Fruit fly (Drosophila melanogaster) whole organism, embryonic: Measurements from ENCODE around the gene Cdk1.

Experiments
- Bgb ChIP-seq: fragments of 200-800 bp; sonication (Bioruptor generic); IDR thresholded peaks from 2 replicates; pipeline ENCODE4 v1.3.6; 2022; ENCODE audit warnings: missing biosample characterization, missing genetic modification characterization; ENCODE audit not compliant: partially characterized antibody
- BtbVII ChIP-seq: fragments of 200-800 bp; sonication (Bioruptor generic); optimal IDR thresholded peaks from 3 replicates; lab custom pipeline; 2017; ENCODE audit warnings: missing biosample characterization, mild to moderate bottlenecking, missing genetic modification characterization
- CG10654 ChIP-seq: fragments of 200-800 bp; sonication (Bioruptor generic); optimal IDR thresholded peaks from 2 replicates; lab custom pipeline; 2016; ENCODE audit warnings: missing biosample characterization, missing genetic modification characterization
- CG11247 ChIP-seq: fragments of 200-800 bp; sonication (Bioruptor generic); IDR thresholded peaks from 2 replicates; pipeline ENCODE4 v1.3.6; 2022; ENCODE audit warnings: missing biosample characterization, missing genetic modification characterization
- CG12104 ChIP-seq: fragments of 200-800 bp; sonication (Bioruptor generic); optimal IDR thresholded peaks from 3 replicates; lab custom pipeline; 2016; ENCODE audit warnings: missing biosample characterization, missing genetic modification characterization
- CG15479 ChIP-seq: fragments of 200-800 bp; sonication (Bioruptor generic); optimal IDR thresholded peaks from 3 replicates; lab custom pipeline; 2019; ENCODE audit warnings: missing biosample characterization, mild to moderate bottlenecking, missing genetic modification characterization, moderate library complexity
- CG17361 ChIP-seq: fragments of 200-800 bp; sonication (Bioruptor generic); IDR thresholded peaks from 3 replicates; pipeline ENCODE4 v1.3.6; 2022; ENCODE audit warnings: missing biosample characterization, missing genetic modification characterization
- CG17612 ChIP-seq: fragments of 200-800 bp; sonication (Bioruptor generic); IDR thresholded peaks from 2 replicates; pipeline ENCODE4 v1.3.6; 2022; ENCODE audit warnings: missing biosample characterization, missing genetic modification characterization
- CG18599 ChIP-seq: fragments of 200-800 bp; sonication (Bioruptor generic); optimal IDR thresholded peaks from 3 replicates; lab custom pipeline; 2017; ENCODE audit warnings: missing biosample characterization, missing genetic modification characterization, mild to moderate bottlenecking, moderate library complexity, missing genetic modification reagents
- CG18619 ChIP-seq: fragments of 200-800 bp; sonication (Bioruptor generic); optimal IDR thresholded peaks from 3 replicates; lab custom pipeline; 2017; ENCODE audit warnings: missing biosample characterization, mild to moderate bottlenecking, missing genetic modification characterization
- CG2116 ChIP-seq: fragments of 200-800 bp; sonication (Bioruptor generic); optimal IDR thresholded peaks from 3 replicates; lab custom pipeline; 2018; ENCODE audit warnings: missing biosample characterization, mild to moderate bottlenecking, missing genetic modification characterization
- CG2199 ChIP-seq: fragments of 200-800 bp; sonication (Bioruptor generic); IDR thresholded peaks from 3 replicates; pipeline ENCODE4 v1.3.6; 2022; ENCODE audit warnings: missing biosample characterization, missing genetic modification characterization
- CG2712 ChIP-seq: fragments of 200-800 bp; optimal IDR thresholded peaks from 3 replicates; lab custom pipeline; 2019; ENCODE audit warnings: missing biosample characterization, mild to moderate bottlenecking, missing genetic modification characterization, moderate library complexity
- CG30020 ChIP-seq: fragments of 200-800 bp; optimal IDR thresholded peaks from 2 replicates; lab custom pipeline; 2019; ENCODE audit warnings: missing biosample characterization, mild to moderate bottlenecking, missing genetic modification characterization, moderate library complexity
- CG4282 ChIP-seq: fragments of 200-800 bp; sonication (Bioruptor generic); optimal IDR thresholded peaks from 2 replicates; lab custom pipeline; 2016; ENCODE audit warnings: missing biosample characterization, missing genetic modification characterization
- CG4328 ChIP-seq: fragments of 200-800 bp; sonication (Bioruptor generic); optimal IDR thresholded peaks from 3 replicates; lab custom pipeline; 2017; ENCODE audit warnings: missing biosample characterization, missing genetic modification reagents, missing genetic modification characterization
- CG4360 ChIP-seq: fragments of 200-800 bp; sonication (Bioruptor generic); IDR thresholded peaks from 2 replicates; pipeline ENCODE4 v1.3.6; 2022; ENCODE audit warnings: missing biosample characterization, missing genetic modification characterization
- CG4424 ChIP-seq: fragments of 200-800 bp; sonication (Bioruptor generic); optimal IDR thresholded peaks from 3 replicates; lab custom pipeline; 2016; ENCODE audit warnings: missing biosample characterization, missing genetic modification characterization
- CG4730 ChIP-seq: fragments of 200-800 bp; sonication (Bioruptor generic); IDR thresholded peaks from 2 replicates; pipeline ENCODE4 v1.3.6; 2022; ENCODE audit warnings: missing biosample characterization, missing genetic modification characterization
- CG5245 ChIP-seq: fragments of 200-800 bp; sonication (Bioruptor generic); optimal IDR thresholded peaks from 3 replicates; lab custom pipeline; 2016; ENCODE audit warnings: missing biosample characterization, missing genetic modification characterization
- CG7839 ChIP-seq: fragments of 200-800 bp; sonication (Bioruptor generic); optimal IDR thresholded peaks from 3 replicates; lab custom pipeline; 2018; ENCODE audit warnings: missing biosample characterization, mild to moderate bottlenecking, missing genetic modification characterization, moderate library complexity
- CG8359 ChIP-seq: fragments of 200-800 bp; sonication (Bioruptor generic); optimal IDR thresholded peaks from 2 replicates; lab custom pipeline; 2017; ENCODE audit warnings: missing biosample characterization, mild to moderate bottlenecking, missing genetic modification characterization, borderline replicate concordance
- CG9609 ChIP-seq: fragments of 200-800 bp; sonication (Bioruptor generic); optimal IDR thresholded peaks from 3 replicates; lab custom pipeline; 2016; ENCODE audit warnings: missing biosample characterization, missing genetic modification characterization
- CG9727 ChIP-seq: fragments of 200-800 bp; sonication (Bioruptor generic); optimal IDR thresholded peaks from 3 replicates; lab custom pipeline; 2017; ENCODE audit warnings: missing biosample characterization, mild to moderate bottlenecking, missing genetic modification characterization
- E2f2 ChIP-seq: fragments of 200-800 bp; sonication (Bioruptor generic); IDR thresholded peaks from 2 replicates; pipeline ENCODE4 v1.3.6; 2022; ENCODE audit warnings: missing biosample characterization, missing genetic modification characterization
- Ets97D ChIP-seq: fragments of 200-800 bp; sonication (Bioruptor generic); optimal IDR thresholded peaks from 3 replicates; lab custom pipeline; 2016; ENCODE audit warnings: missing biosample characterization, missing genetic modification characterization
- HHEX ChIP-seq: fragments of 200-800 bp; sonication (Bioruptor generic); optimal IDR thresholded peaks from 3 replicates; lab custom pipeline; 2017; ENCODE audit warnings: missing biosample characterization, mild to moderate bottlenecking, missing genetic modification characterization, missing genetic modification reagents
- Hmx ChIP-seq: fragments of 200-800 bp; sonication (Bioruptor generic); optimal IDR thresholded peaks from 2 replicates; lab custom pipeline; 2016; ENCODE audit warnings: missing biosample characterization, missing genetic modification characterization
- Lim3 ChIP-seq: fragments of 200-800 bp; sonication (Bioruptor generic); IDR thresholded peaks from 2 replicates; pipeline ENCODE4 v1.3.6; 2022; ENCODE audit warnings: missing biosample characterization, missing genetic modification characterization
- Meics ChIP-seq: fragments of 200-800 bp; sonication (Bioruptor generic); optimal IDR thresholded peaks from 2 replicates; lab custom pipeline; 2017; ENCODE audit warnings: missing biosample characterization, mild to moderate bottlenecking, missing genetic modification characterization
- Trl ChIP-seq, 3 experiments: fragments of >200 bp in 2 of 3; fragments of 200-800 bp in 1 of 3; sonication (Bioruptor generic) in 1 of 3; optimal IDR thresholded peaks; 2 replicates in 1 of 3; 3 replicates in 2 of 3; lab custom pipeline; 2016 to 2017; ENCODE audit warnings: missing biosample characterization in 1 of 3, missing genetic modification characterization in 1 of 3
- Vsx1 ChIP-seq: fragments of 200-800 bp; sonication (Bioruptor generic); optimal IDR thresholded peaks from 2 replicates; lab custom pipeline; 2017; ENCODE audit warnings: missing biosample characterization, mild to moderate bottlenecking, missing genetic modification characterization, missing genetic modification reagents
- Xrp1 ChIP-seq: fragments of 200-800 bp; sonication (Bioruptor generic); IDR thresholded peaks from 2 replicates; pipeline ENCODE4 v1.3.6; 2022; ENCODE audit warnings: missing biosample characterization, missing genetic modification characterization
- ac ChIP-seq: fragments of 200-800 bp; sonication (Bioruptor generic); optimal IDR thresholded peaks from 3 replicates; lab custom pipeline; 2017; ENCODE audit warnings: missing biosample characterization, mild to moderate bottlenecking, missing genetic modification characterization
- al ChIP-seq: fragments of 200-800 bp; sonication (Bioruptor generic); IDR thresholded peaks from 2 replicates; pipeline ENCODE4 v1.3.6; 2022; ENCODE audit warnings: missing biosample characterization, missing genetic modification characterization
- gce ChIP-seq: fragments of 200-800 bp; sonication (Bioruptor generic); IDR thresholded peaks from 3 replicates; pipeline ENCODE4 v1.3.6; 2022; ENCODE audit warnings: missing biosample characterization, missing genetic modification characterization
- gcm2 ChIP-seq: fragments of 200-800 bp; sonication (Bioruptor generic); optimal IDR thresholded peaks from 2 replicates; lab custom pipeline; 2016; ENCODE audit warnings: missing biosample characterization, missing genetic modification characterization
- gt ChIP-seq: fragments of 200-800 bp; sonication (Bioruptor generic); IDR thresholded peaks from 2 replicates; pipeline ENCODE4 v1.3.6; 2022; ENCODE audit warnings: missing biosample characterization, missing genetic modification characterization
- hb ChIP-seq: fragments of 200-800 bp; sonication (Bioruptor generic); IDR thresholded peaks from 3 replicates; pipeline ENCODE4 v1.3.6; 2022; ENCODE audit warnings: missing biosample characterization, missing genetic modification characterization; ENCODE audit not compliant: partially characterized antibody
- hth ChIP-seq: fragments of >200 bp; optimal IDR thresholded peaks from 2 replicates; lab custom pipeline; 2017; ENCODE audit warnings: inconsistent platforms
- ind ChIP-seq: fragments of 200-800 bp; sonication (Bioruptor generic); optimal IDR thresholded peaks from 3 replicates; lab custom pipeline; 2016; ENCODE audit warnings: missing biosample characterization, missing genetic modification characterization
- lbe ChIP-seq: fragments of 200-800 bp; sonication (Bioruptor generic); optimal IDR thresholded peaks from 2 replicates; lab custom pipeline; 2016; ENCODE audit warnings: missing biosample characterization, mild to moderate bottlenecking, missing genetic modification characterization
- maf-S ChIP-seq: fragments of 200-800 bp; sonication (Bioruptor generic); optimal IDR thresholded peaks from 2 replicates; lab custom pipeline; 2016; ENCODE audit warnings: missing biosample characterization, missing genetic modification characterization
- p53 ChIP-seq: fragments of 200-800 bp; sonication (Bioruptor generic); optimal IDR thresholded peaks from 2 replicates; lab custom pipeline; 2016; ENCODE audit warnings: missing biosample characterization, missing genetic modification characterization
- pzg ChIP-seq: fragments of 200-800 bp; sonication (Bioruptor generic); optimal IDR thresholded peaks from 3 replicates; lab custom pipeline; 2018; ENCODE audit warnings: missing biosample characterization, mild to moderate bottlenecking, missing genetic modification characterization, moderate library complexity
- sens ChIP-seq: fragments of 200-800 bp; sonication (Bioruptor generic); peaks from one replicate; lab custom pipeline; 2016; ENCODE audit warnings: missing biosample characterization, missing genetic modification characterization
- sisA ChIP-seq: fragments of 200-800 bp; sonication (Bioruptor generic); IDR thresholded peaks from 2 replicates; pipeline ENCODE4 v1.3.6; 2022; ENCODE audit warnings: missing biosample characterization, missing genetic modification characterization
- sqz ChIP-seq: fragments of 200-800 bp; sonication (Bioruptor generic); optimal IDR thresholded peaks from 3 replicates; lab custom pipeline; 2018; ENCODE audit warnings: missing biosample characterization, mild to moderate bottlenecking, missing genetic modification characterization
- zen ChIP-seq: fragments of 200-800 bp; sonication (Bioruptor generic); optimal IDR thresholded peaks from 3 replicates; lab custom pipeline; 2018; ENCODE audit warnings: missing biosample characterization, mild to moderate bottlenecking, missing genetic modification characterization, moderate library complexity

Gene Cdk1

dm6 chr2L:10375464-10376236 lies 10.4 kb downstream of the Cdk1 start, which contains the start of the genes CG33303 and dpr19 (continued):
- TF ChIP-seq CG18599 (GFP tag; lab: Kevin White, UChicago) (peak; percentile 62), Bgb (GFP tag; lab: Robert Waterston, UW) (no peak), maf-S (GFP tag; lab: Kevin White, UChicago) (no peak), ind (GFP tag; lab: Kevin White, UChicago) (peak; percentile 43), lbe (GFP tag; lab: Kevin White, UChicago) (peak; percentile 39), CG10654 (GFP tag; lab: Kevin White, UChicago) (peak; percentile 29), Lim3 (no peak), gcm2 (GFP tag; lab: Kevin White, UChicago) (no peak), CG9727 (GFP tag; lab: Kevin White, UChicago) (peak; percentile 83), CG4360 (GFP tag; lab: Robert Waterston, UW) (0 out of 2 replicates have a peak, but pooled peaks have one; percentile 7), CG18619 (GFP tag; lab: Kevin White, UChicago) (peak; percentile 68), CG15479 (GFP tag; lab: Kevin White, UChicago) (no peak), Ets97D (GFP tag; lab: Kevin White, UChicago) (no peak), Trl (optimal IDR thresholded peaks at IDR 0.05; lab: Kevin White, UChicago) (no peak), Trl (GFP tag; optimal IDR thresholded peaks at IDR 0.05; lab: Kevin White, UChicago) (no peak), CG11247 (GFP tag; lab: Robert Waterston, UW) (0 out of 2 replicates have a peak, but pooled peaks have one; percentile 29), hth (lab: Kevin White, UChicago) (no peak), CG17612 (GFP tag; lab: Robert Waterston, UW) (no peak), gt (GFP tag; lab: Robert Waterston, UW) (no peak), pzg (GFP tag; lab: Kevin White, UChicago) (peak; percentile 59), gce (GFP tag; lab: Robert Waterston, UW) (peak; percentile 76), BtbVII (GFP tag; lab: Kevin White, UChicago) (peak; percentile 49), ac (GFP tag; lab: Kevin White, UChicago) (no peak), Xrp1 (GFP tag; lab: Robert Waterston, UW) (peak; percentile 76), E2f2 (peak; percentile 42), Vsx1 (GFP tag; lab: Kevin White, UChicago) (no peak), CG2116 (peak; percentile 55), CG4328 (GFP tag; lab: Kevin White, UChicago) (peak; percentile 74), CG17361 (GFP tag; lab: Robert Waterston, UW) (peak; percentile 86; the same call in 2 of the 3 replicates), CG7839 (peak; percentile 83), CG9609 (GFP tag; lab: Kevin White, UChicago) (no peak), CG2199 (GFP tag; lab: Robert Waterston, UW) (no peak), hb (GFP tag; lab: Robert Waterston, UW) (no peak), CG8359 (GFP tag; lab: Kevin White, UChicago) (peak; percentile 9), al (GFP tag; lab: Robert Waterston, UW) (no peak; the same call in 1 of the 2 replicates), CG12104 (GFP tag; lab: Kevin White, UChicago) (peak; percentile 49), p53 (no peak), Hmx (no peak), sqz (no peak), zen (tag; lab: Kevin White, UChicago) (peak; percentile 64), sisA (GFP tag; lab: Robert Waterston, UW) (0 out of 2 replicates have a peak, but pooled peaks have one; percentile 27), sens (GFP tag; lab: Kevin White, UChicago) (no peak), Meics (peak; percentile 80), CG5245 (GFP tag; lab: Kevin White, UChicago) (no peak), HHEX (peak; percentile 71), CG4730 (GFP tag; lab: Robert Waterston, UW) (peak; percentile 36; the same call in 1 of the 2 replicates), CG4282 (no peak), CG4424 (peak; percentile 71), CG30020 (tag; lab: Kevin White, UChicago) (peak; percentile 91), CG2712 (tag; lab: Kevin White, UChicago) (peak; percentile 92)
